Fruit fly (Drosophila melanogaster): ENCODE data around the gene CG45067.

Gene CG45067

DNA sequence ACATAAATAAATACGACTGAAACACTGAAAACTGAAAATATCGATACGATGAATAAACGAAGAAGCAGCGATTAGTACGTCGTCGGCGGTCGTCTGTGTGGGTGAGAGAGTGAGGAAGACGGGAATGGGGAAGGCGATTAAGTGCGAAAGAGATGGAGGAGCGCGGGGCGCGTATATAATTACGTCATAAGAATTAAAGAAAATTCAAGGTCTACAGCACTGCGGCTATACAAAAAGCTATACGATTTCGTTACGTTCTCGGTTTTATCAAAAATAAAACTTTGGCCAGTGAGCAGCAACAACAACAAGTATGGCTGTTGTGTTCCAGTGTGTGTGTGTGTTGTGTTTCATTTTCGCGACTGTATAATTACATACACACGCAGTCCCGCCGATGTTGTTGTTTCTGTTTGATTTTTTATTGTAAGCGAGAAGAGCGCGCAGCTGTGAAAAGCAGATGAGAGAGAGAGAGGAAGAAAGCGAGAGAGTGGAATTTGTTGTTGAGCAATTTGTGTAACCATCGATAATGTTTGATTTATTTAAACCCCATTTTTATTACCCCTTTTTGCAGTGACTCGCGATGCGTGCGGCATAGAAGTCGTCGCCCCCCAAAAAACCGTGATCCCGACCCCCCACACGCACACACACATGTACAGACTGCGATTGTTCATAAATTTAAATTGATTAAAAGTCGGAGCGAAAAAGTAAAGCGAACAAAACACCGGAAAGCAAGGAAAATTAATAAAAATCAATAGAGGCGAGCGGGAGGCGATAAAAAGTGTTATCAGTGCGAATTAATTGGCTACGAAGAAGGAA lies 35.0 kb upstream of the CG45067 start (continued):
- no peak for TF ChIP-seq Antp (GFP tag; optimal IDR thresholded peaks at IDR 0.05)
- no peak for TF ChIP-seq ro (GFP tag; IDR thresholded peaks at IDR 0.05)
- TF ChIP-seq Fer1 (GFP tag; optimal IDR thresholded peaks at IDR 0.05), result peak; percentile 71
- no peak for TF ChIP-seq p53 (GFP tag; optimal IDR thresholded peaks at IDR 0.05)
- no peak for TF ChIP-seq CG16863 (GFP tag; optimal IDR thresholded peaks at IDR 0.05)
- no peak for TF ChIP-seq CrebB (tag; optimal IDR thresholded peaks at IDR 0.05)
- TF ChIP-seq C15 (GFP tag; IDR thresholded peaks at IDR 0.05), result no peak
- TF ChIP-seq CG10366 (GFP tag; IDR thresholded peaks at IDR 0.05), result no peak
- peak; percentile 27; the same call in 1 of the 2 replicates for TF ChIP-seq CG14441 (GFP tag; IDR thresholded peaks at IDR 0.05)
- TF ChIP-seq CG15011 (GFP tag; optimal IDR thresholded peaks at IDR 0.05), result no peak
- no peak for TF ChIP-seq fu2 (GFP tag; optimal IDR thresholded peaks at IDR 0.05)
- TF ChIP-seq ranshi (GFP tag; IDR thresholded peaks at IDR 0.05), result peak; percentile 23; the same call in 1 of the 2 replicates
- TF ChIP-seq CG12299 (tag; optimal IDR thresholded peaks at IDR 0.05), result peak; percentile 12
- TF ChIP-seq wor (GFP tag; IDR thresholded peaks at IDR 0.05), result no peak
- TF ChIP-seq tgo (GFP tag; IDR thresholded peaks at IDR 0.05), result no peak
- TF ChIP-seq bab2 (GFP tag; optimal IDR thresholded peaks at IDR 0.05), result no peak
- no peak for TF ChIP-seq CG14710 (tag; optimal IDR thresholded peaks at IDR 0.05)
- TF ChIP-seq D19B (GFP tag; optimal IDR thresholded peaks at IDR 0.05), result no peak
- no peak for TF ChIP-seq CG7987 (GFP tag; optimal IDR thresholded peaks at IDR 0.05)
- TF ChIP-seq Gug (GFP tag; IDR thresholded peaks at IDR 0.05), result no peak
- no peak for TF ChIP-seq ttk (GFP tag; IDR thresholded peaks at IDR 0.05)
- TF ChIP-seq lbe (GFP tag; optimal IDR thresholded peaks at IDR 0.05), result no peak
- TF ChIP-seq CG8281 (tag; optimal IDR thresholded peaks at IDR 0.05), result no peak
- TF ChIP-seq Bgb (GFP tag; IDR thresholded peaks at IDR 0.05; ENCODE audit: partially characterized antibody), result peak; percentile 52; the same call in 1 of the 2 replicates
- TF ChIP-seq fd96Cb (tag; optimal IDR thresholded peaks at IDR 0.05), result no peak
- TF ChIP-seq Hand (GFP tag; optimal IDR thresholded peaks at IDR 0.05), result no peak
- no peak for TF ChIP-seq CG15696 (tag; optimal IDR thresholded peaks at IDR 0.05)
- TF ChIP-seq sisA (GFP tag; IDR thresholded peaks at IDR 0.05), result no peak
- TF ChIP-seq CG3281 (GFP tag; optimal IDR thresholded peaks at IDR 0.05), result no peak
- TF ChIP-seq tap (tag; optimal IDR thresholded peaks at IDR 0.05), result no peak
- no peak for TF ChIP-seq CG9727 (GFP tag; optimal IDR thresholded peaks at IDR 0.05)
- no peak for TF ChIP-seq Dip2 (GFP tag; IDR thresholded peaks at IDR 0.05)
- TF ChIP-seq CG14050 (GFP tag; IDR thresholded peaks at IDR 0.05), result no peak
- TF ChIP-seq psq (GFP tag; optimal IDR thresholded peaks at IDR 0.05), result no peak
- TF ChIP-seq br (optimal IDR thresholded peaks at IDR 0.05), result no peak
- no peak for TF ChIP-seq crc (GFP tag; optimal IDR thresholded peaks at IDR 0.05)
- TF ChIP-seq Med (GFP tag), result peak; percentile 12
- no peak for TF ChIP-seq ab (GFP tag; optimal IDR thresholded peaks at IDR 0.05)
- TF ChIP-seq Ets65A (GFP tag), result no peak
- no peak for TF ChIP-seq sc (optimal IDR thresholded peaks at IDR 0.05)
- no peak for TF ChIP-seq sc (GFP tag; optimal IDR thresholded peaks at IDR 0.05)
- no peak for TF ChIP-seq Nf-YA (GFP tag; IDR thresholded peaks at IDR 0.05)
- peak; percentile 90 for TF ChIP-seq pros (GFP tag; optimal IDR thresholded peaks at IDR 0.05)
- no peak for TF ChIP-seq h (optimal IDR thresholded peaks at IDR 0.05)
- TF ChIP-seq CG3838 (GFP tag; optimal IDR thresholded peaks at IDR 0.05), result no peak
- TF ChIP-seq lmd (GFP tag; IDR thresholded peaks at IDR 0.05), result no peak
- peak; percentile 69; the same call in 2 of the 4 replicates for TF ChIP-seq chinmo (GFP tag; IDR thresholded peaks at IDR 0.05; ENCODE audit: partially characterized antibody)
- no peak for TF ChIP-seq NfI (GFP tag; optimal IDR thresholded peaks at IDR 0.05)
- TF ChIP-seq CG14965 (GFP tag; optimal IDR thresholded peaks at IDR 0.05; ENCODE audit: borderline replicate concordance), result no peak
- no peak for TF ChIP-seq luna (GFP tag; optimal IDR thresholded peaks at IDR 0.05)
- no peak for TF ChIP-seq Oli (tag; optimal IDR thresholded peaks at IDR 0.05)
- no peak for TF ChIP-seq dan (GFP tag; IDR thresholded peaks at IDR 0.05)

Data from whole organism, embryonic.